Fruit fly (Drosophila melanogaster): ENCODE results near the gene CG13693.

CG13693 gene

DNA sequence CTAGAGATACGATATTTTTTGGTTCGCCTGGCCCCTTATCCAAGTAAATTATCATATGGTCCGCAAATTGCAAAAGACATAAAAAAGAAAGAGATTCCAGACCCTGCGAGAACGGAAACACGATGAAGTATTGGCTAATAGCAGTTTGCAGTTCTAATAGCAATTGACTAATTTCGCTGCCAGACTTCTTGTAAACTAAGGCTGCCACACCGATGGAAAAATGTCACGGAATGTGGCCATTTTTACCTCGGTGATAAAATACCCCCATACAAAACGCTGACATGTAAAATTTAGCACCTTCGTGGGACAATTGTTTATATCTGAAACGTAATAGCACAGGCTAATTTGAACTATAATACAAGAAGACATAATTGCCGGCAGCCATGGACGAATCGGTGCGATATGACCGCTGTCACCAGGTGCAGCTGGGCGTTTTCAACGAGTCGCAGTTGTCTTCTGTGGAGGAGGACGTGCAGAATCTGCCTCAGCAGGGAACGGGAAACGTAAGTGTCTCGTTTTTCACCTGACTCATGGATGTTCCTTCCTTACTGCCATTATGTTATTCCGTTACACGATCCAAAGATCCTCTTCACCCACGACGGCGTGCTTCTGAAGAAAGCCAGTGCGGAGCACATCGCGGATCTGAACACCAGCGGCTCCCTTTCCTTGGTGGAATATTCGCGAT is 25.0 kb upstream of the CG13693 start, which contains the start of the genes Tbc1d15-17 and CG11617 (continued):
- no peak for TF ChIP-seq CG15479 (GFP tag; optimal IDR thresholded peaks at IDR 0.05)
- TF ChIP-seq CG34376 (GFP tag; optimal IDR thresholded peaks at IDR 0.05) = peak; percentile 49
- TF ChIP-seq CG10267 (tag; optimal IDR thresholded peaks at IDR 0.05) = peak; percentile 48
- TF ChIP-seq bigmax (GFP tag; optimal IDR thresholded peaks at IDR 0.05) = peak; percentile 14
- TF ChIP-seq CTCF (GFP tag; optimal IDR thresholded peaks at IDR 0.05) = peak; percentile 71
- TF ChIP-seq ase (GFP tag; IDR thresholded peaks at IDR 0.05) = no peak
- no peak for TF ChIP-seq en (GFP tag; optimal IDR thresholded peaks at IDR 0.05)
- no peak for TF ChIP-seq ash1 (GFP tag; optimal IDR thresholded peaks at IDR 0.05)
- no peak for TF ChIP-seq Chrac-16 (GFP tag; optimal IDR thresholded peaks at IDR 0.05)
- TF ChIP-seq stwl (tag; optimal IDR thresholded peaks at IDR 0.05) = peak; percentile 81
- no peak for TF ChIP-seq Spps (tag; optimal IDR thresholded peaks at IDR 0.05)
- TF ChIP-seq CG9797 (GFP tag; optimal IDR thresholded peaks at IDR 0.05) = peak; percentile 80
- TF ChIP-seq dm (GFP tag; optimal IDR thresholded peaks at IDR 0.05) = peak; percentile 62
- no peak for TF ChIP-seq CG7987 (GFP tag; optimal IDR thresholded peaks at IDR 0.05)
- TF ChIP-seq danr (GFP tag; IDR thresholded peaks at IDR 0.05) = no peak
- no peak for TF ChIP-seq CG11695 (GFP tag; IDR thresholded peaks at IDR 0.05)
- no peak for TF ChIP-seq CG17385 (GFP tag; optimal IDR thresholded peaks at IDR 0.05)
- no peak for TF ChIP-seq TFAM (GFP tag; optimal IDR thresholded peaks at IDR 0.05)
- no peak for TF ChIP-seq CG4360 (GFP tag; IDR thresholded peaks at IDR 0.05)
- no peak for TF ChIP-seq sc (optimal IDR thresholded peaks at IDR 0.05)
- TF ChIP-seq sc (GFP tag; optimal IDR thresholded peaks at IDR 0.05) = no peak
- TF ChIP-seq knrl (GFP tag; IDR thresholded peaks at IDR 0.05; ENCODE audit: partially characterized antibody) = peak; percentile 46; the same call in 2 of the 3 replicates
- peak; percentile 40 for TF ChIP-seq zen (tag; optimal IDR thresholded peaks at IDR 0.05)
- TF ChIP-seq stc (GFP tag; IDR thresholded peaks at IDR 0.05) = no peak
- TF ChIP-seq sima (GFP tag; optimal IDR thresholded peaks at IDR 0.05) = no peak
- peak; percentile 18 to 30 for TF ChIP-seq dpn (GFP tag; optimal IDR thresholded peaks at IDR 0.05)
- no peak for TF ChIP-seq Abd-B (GFP tag; optimal IDR thresholded peaks at IDR 0.05)
- TF ChIP-seq CG6689 (GFP tag; IDR thresholded peaks at IDR 0.05) = no peak
- peak; percentile 11 for TF ChIP-seq sens (GFP tag)
- no peak for TF ChIP-seq CG9817 (tag; optimal IDR thresholded peaks at IDR 0.05)
- no peak for TF ChIP-seq slou (GFP tag; optimal IDR thresholded peaks at IDR 0.05)
- no peak for TF ChIP-seq Hr39 (optimal IDR thresholded peaks at IDR 0.05)
- TF ChIP-seq schlank (tag; optimal IDR thresholded peaks at IDR 0.05) = no peak
- no peak for TF ChIP-seq br (optimal IDR thresholded peaks at IDR 0.05)
- TF ChIP-seq pros (GFP tag; optimal IDR thresholded peaks at IDR 0.05) = no peak
- no peak for TF ChIP-seq chif (GFP tag; optimal IDR thresholded peaks at IDR 0.05)
- TF ChIP-seq CG5953 (GFP tag; IDR thresholded peaks at IDR 0.05) = no peak
- TF ChIP-seq pfk (GFP tag; optimal IDR thresholded peaks at IDR 0.05) = no peak
- TF ChIP-seq CG13123 (GFP tag; optimal IDR thresholded peaks at IDR 0.05) = no peak
- TF ChIP-seq D19B (GFP tag; optimal IDR thresholded peaks at IDR 0.05) = no peak
- TF ChIP-seq cas (GFP tag; IDR thresholded peaks at IDR 0.05) = no peak
- 0 out of 3 replicates have a peak, but pooled peaks have one; percentile 10 for TF ChIP-seq Dbx (GFP tag; IDR thresholded peaks at IDR 0.05)
- TF ChIP-seq da (GFP tag; optimal IDR thresholded peaks at IDR 0.05) = no peak
- no peak for TF ChIP-seq chm (GFP tag; IDR thresholded peaks at IDR 0.05)
- TF ChIP-seq CG43689 (GFP tag; IDR thresholded peaks at IDR 0.05) = no peak
- TF ChIP-seq Asciz (GFP tag; optimal IDR thresholded peaks at IDR 0.05) = no peak
- TF ChIP-seq CG10543 (GFP tag; optimal IDR thresholded peaks at IDR 0.05) = no peak
- no peak for TF ChIP-seq z (GFP tag; IDR thresholded peaks at IDR 0.05)
- TF ChIP-seq gsb-n (tag; optimal IDR thresholded peaks at IDR 0.05) = no peak
- TF ChIP-seq Max (GFP tag; optimal IDR thresholded peaks at IDR 0.05) = no peak
- TF ChIP-seq zfh2 (GFP tag; optimal IDR thresholded peaks at IDR 0.05) = no peak
- no peak for TF ChIP-seq CG2875 (GFP tag; optimal IDR thresholded peaks at IDR 0.05)

Measured in whole organism, embryonic.